Worm (Caenorhabditis elegans): ENCODE data around the gene dis-3.

DNA sequence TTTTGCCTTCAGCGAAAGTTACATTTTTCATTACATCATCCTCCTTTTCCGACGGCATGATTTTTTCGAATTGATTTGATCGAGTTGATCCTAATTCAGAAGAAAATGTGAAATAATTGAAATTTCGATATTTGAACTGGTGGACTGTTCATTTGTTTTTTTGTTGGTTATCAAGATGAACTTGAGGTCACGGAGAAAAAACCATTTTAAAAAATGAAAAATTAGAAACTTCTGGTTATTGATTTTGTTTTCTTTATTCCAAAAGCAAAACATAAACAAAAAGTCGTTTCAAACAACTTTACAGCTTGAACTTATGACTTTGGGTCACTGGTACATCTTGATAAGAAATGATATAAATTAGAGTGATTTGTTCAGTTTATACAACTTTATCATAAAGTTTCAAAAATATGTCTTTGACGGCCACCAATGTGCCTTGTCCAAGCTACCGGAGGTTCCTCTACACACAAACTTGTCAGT is 21.9 kb upstream of the dis-3 start, which contains the start of the genes ttbk-4 and W01B6.4:
- no peak for TF ChIP-seq ama-1 (optimal IDR thresholded peaks at IDR 0.05)
- TF ChIP-seq pha-4 (tag; optimal IDR thresholded peaks at IDR 0.05) = no peak
- no peak for TF ChIP-seq fkh-10 (GFP tag; optimal IDR thresholded peaks at IDR 0.05)
- no peak for TF ChIP-seq dmd-4 (tag; optimal IDR thresholded peaks at IDR 0.05; ENCODE audit: borderline replicate concordance)
- no peak for TF ChIP-seq hlh-6 (tag; optimal IDR thresholded peaks at IDR 0.05)
- no peak for TF ChIP-seq ceh-24 (tag; optimal IDR thresholded peaks at IDR 0.05)
- TF ChIP-seq syd-9 (tag; optimal IDR thresholded peaks at IDR 0.05) = no peak
- no peak for TF ChIP-seq sdc-2 (tag; optimal IDR thresholded peaks at IDR 0.05)

Measured in whole organism, late embryonic.